Worm (Caenorhabditis elegans): ENCODE results near the gene fbxb-65.

The fbxb-65 gene

ce11 chrV:19325436-19325835 lies 3.9 kb upstream of the fbxb-65 start:
- TF ChIP-seq efl-1 (optimal IDR thresholded peaks at IDR 0.05), result no peak
- TF ChIP-seq efl-1 (GFP tag; optimal IDR thresholded peaks at IDR 0.05 in 1 of 2), result peak in 1 of 2 experiments; percentile 75
- no peak for TF ChIP-seq ztf-11 (tag; optimal IDR thresholded peaks at IDR 0.05)

- TF ChIP-seq nhr-237 (tag; optimal IDR thresholded peaks at IDR 0.05) (no peak), fos-1 (tag; optimal IDR thresholded peaks at IDR 0.05) (no peak), ceh-88 (GFP tag; IDR thresholded peaks at IDR 0.05) (no peak), rnt-1 (tag; optimal IDR thresholded peaks at IDR 0.05) (no peak), nhr-85 (tag) (no peak), zip-4 (GFP tag; optimal IDR thresholded peaks at IDR 0.05) (no peak), efl-3 (GFP tag; optimal IDR thresholded peaks at IDR 0.05) (no peak), lin-13 (GFP tag; optimal IDR thresholded peaks at IDR 0.05) (no peak), tlp-1 (tag; optimal IDR thresholded peaks at IDR 0.05) (no peak), mep-1 (tag; optimal IDR thresholded peaks at IDR 0.05) (no peak), hlh-4 (tag; optimal IDR thresholded peaks at IDR 0.05) (no peak)
These were observed 8.0 kb downstream of the fbxb-65 start for ce11 chrV:19337333-19337732.

- TF ChIP-seq mep-1 (tag; optimal IDR thresholded peaks at IDR 0.05) (peak; percentile 29), tbx-2 (tag; optimal IDR thresholded peaks at IDR 0.05) (no peak), mdl-1 (tag; optimal IDR thresholded peaks at IDR 0.05) (peak in 1 of 2 experiments; percentile 6), grh-1 (GFP tag; IDR thresholded peaks at IDR 0.05) (no peak), nhr-20 (tag; optimal IDR thresholded peaks at IDR 0.05) (no peak), rnt-1 (tag; optimal IDR thresholded peaks at IDR 0.05) (peak; percentile 38), pag-3 (tag; optimal IDR thresholded peaks at IDR 0.05; ENCODE audit: borderline replicate concordance, insufficient read depth) (peak; percentile 61), dpl-1 (GFP tag; optimal IDR thresholded peaks at IDR 0.05) (peak in 2 of 3 experiments; percentile 41 to 53), efl-1 (optimal IDR thresholded peaks at IDR 0.05) (peak in 1 of 2 experiments; percentile 37), efl-1 (GFP tag; optimal IDR thresholded peaks at IDR 0.05 in 1 of 2) (peak; percentile 48 to 93), lin-14 (GFP tag; optimal IDR thresholded peaks at IDR 0.05) (peak; percentile 79)
These were observed 22.6 kb downstream of the fbxb-65 start for ce11 chrV:19351944-19352343.

- no peak for TF ChIP-seq aha-1 (tag; optimal IDR thresholded peaks at IDR 0.05)
- TF ChIP-seq efl-1 (optimal IDR thresholded peaks at IDR 0.05), result no peak
- TF ChIP-seq efl-1 (GFP tag; optimal IDR thresholded peaks at IDR 0.05 in 1 of 2), result peak in 1 of 2 experiments; percentile 30
These were observed 25.1 kb downstream of the fbxb-65 start for ce11 chrV:19354506-19354905.

- TF ChIP-seq efl-1 (optimal IDR thresholded peaks at IDR 0.05) (no peak), efl-1 (GFP tag; optimal IDR thresholded peaks at IDR 0.05 in 1 of 2) (peak in 1 of 2 experiments; percentile 84), ztf-11 (tag; optimal IDR thresholded peaks at IDR 0.05) (no peak)
These were observed 25.9 kb downstream of the fbxb-65 start for ce11 chrV:19355219-19355618.

- TF ChIP-seq nhr-11 (tag; optimal IDR thresholded peaks at IDR 0.05), result no peak
- TF ChIP-seq pag-3 (tag; optimal IDR thresholded peaks at IDR 0.05; ENCODE audit: borderline replicate concordance, insufficient read depth), result no peak
- no peak for TF ChIP-seq ets-5 (GFP tag; IDR thresholded peaks at IDR 0.05)
- no peak for TF ChIP-seq skn-1 (tag; optimal IDR thresholded peaks at IDR 0.05)
- TF ChIP-seq C34B4.2 (tag; optimal IDR thresholded peaks at IDR 0.05), result no peak
- TF ChIP-seq ama-1 (optimal IDR thresholded peaks at IDR 0.05), result no peak
These were observed 27.4 kb downstream of the fbxb-65 start for ce11 chrV:19356717-19357116.

- TF ChIP-seq hlh-4 (tag; optimal IDR thresholded peaks at IDR 0.05) (no peak), rnt-1 (tag; optimal IDR thresholded peaks at IDR 0.05) (no peak), isw-1 (GFP tag; IDR thresholded peaks at IDR 0.05) (no peak), zip-4 (GFP tag; optimal IDR thresholded peaks at IDR 0.05) (no peak), vab-15 (tag; optimal IDR thresholded peaks at IDR 0.05) (no peak), lir-3 (tag; optimal IDR thresholded peaks at IDR 0.05; ENCODE audit: poor library complexity) (no peak), efl-3 (GFP tag; optimal IDR thresholded peaks at IDR 0.05) (no peak), tlp-1 (tag; optimal IDR thresholded peaks at IDR 0.05) (no peak), dsc-1 (tag; optimal IDR thresholded peaks at IDR 0.05) (no peak)
These were observed 28.7 kb downstream of the fbxb-65 start for ce11 chrV:19358039-19358438.
